Fruit fly (Drosophila melanogaster) whole organism, prepupa: ENCODE data around the gene Rtca.

Experiments used
- CG1621 ChIP-seq: fragments of 200-800 bp; sonication (Bioruptor generic); optimal IDR thresholded peaks from 3 replicates; lab custom pipeline; 2018; ENCODE audit warnings: missing biosample characterization, mild to moderate bottlenecking, missing genetic modification characterization
- CG9139 ChIP-seq: fragments of 200-800 bp; sonication (Bioruptor generic); optimal IDR thresholded peaks from 3 replicates; lab custom pipeline; 2017; ENCODE audit warnings: missing biosample characterization, mild to moderate bottlenecking, missing genetic modification characterization
- Ets21C ChIP-seq: fragments of 200-800 bp; sonication (Bioruptor generic); optimal IDR thresholded peaks from 3 replicates; lab custom pipeline; 2016; ENCODE audit warnings: missing biosample characterization, missing genetic modification characterization
- net ChIP-seq: fragments of 200-800 bp; sonication (Bioruptor generic); optimal IDR thresholded peaks from 3 replicates; lab custom pipeline; 2016; ENCODE audit warnings: missing biosample characterization, missing genetic modification characterization
- pdm3 ChIP-seq: fragments of 200-800 bp; sonication (Bioruptor generic); optimal IDR thresholded peaks from 3 replicates; lab custom pipeline; 2016; ENCODE audit warnings: missing biosample characterization, missing genetic modification characterization
- spab ChIP-seq: fragments of 200-800 bp; sonication (Bioruptor generic); optimal IDR thresholded peaks from 2 replicates; lab custom pipeline; 2017; ENCODE audit warnings: missing biosample characterization, mild to moderate bottlenecking, missing genetic modification characterization, missing genetic modification reagents

- TF ChIP-seq CG1621 = no peak
- TF ChIP-seq spab (GFP tag; lab: Kevin White, UChicago) = no peak
- no peak for TF ChIP-seq Ets21C
- TF ChIP-seq pdm3 (GFP tag; lab: Kevin White, UChicago) = no peak
- TF ChIP-seq CG9139 = no peak
- no peak for TF ChIP-seq net
These were observed 40.4 kb downstream of the Rtca start for dm6 chrX:2112660-2113059.
